Worm (Caenorhabditis elegans): ENCODE results near the gene srd-3.
A peak's percentile ranks its signal among the peaks of the same experiment; 100 is the strongest.

The srd-3 gene

ce11 chrII:97992-98763 is 30.7 kb downstream of the srd-3 start, which contains the start of the genes luc-7L3 and sftb-6:
luc-7L3 (minus strand) TSS chrII:98027.
sftb-6 (plus strand) TSS chrII:98404.
- TF ChIP-seq ceh-24 (tag; optimal IDR thresholded peaks at IDR 0.05) (no peak), unc-42 (tag; optimal IDR thresholded peaks at IDR 0.05) (peak; percentile 30), hlh-8 (tag; optimal IDR thresholded peaks at IDR 0.05) (no peak), ttx-3 (tag; optimal IDR thresholded peaks at IDR 0.05) (no peak), lin-11 (tag; optimal IDR thresholded peaks at IDR 0.05) (no peak), elt-2 (tag; optimal IDR thresholded peaks at IDR 0.05) (peak; percentile 43), sox-2 (GFP tag; IDR thresholded peaks at IDR 0.05) (no peak), syd-9 (tag; optimal IDR thresholded peaks at IDR 0.05) (no peak), ceh-31 (tag; optimal IDR thresholded peaks at IDR 0.05) (no peak), ceh-2 (tag; optimal IDR thresholded peaks at IDR 0.05) (no peak), ceh-30 (tag; optimal IDR thresholded peaks at IDR 0.05) (no peak), unc-3 (GFP tag; conservative IDR thresholded peaks at IDR 0.05) (no peak), unc-3 (tag; optimal IDR thresholded peaks at IDR 0.05) (peak; percentile 76), ceh-18 (tag; optimal IDR thresholded peaks at IDR 0.05) (no peak), unc-55 (GFP tag; optimal IDR thresholded peaks at IDR 0.05) (peak; percentile 12), nfya-1 (tag; optimal IDR thresholded peaks at IDR 0.05) (no peak), K02D7.2 (tag; optimal IDR thresholded peaks at IDR 0.05) (no peak), pax-1 (tag; optimal IDR thresholded peaks at IDR 0.05) (peak; percentile 14), sdc-2 (tag; optimal IDR thresholded peaks at IDR 0.05) (no peak), dmd-4 (tag; optimal IDR thresholded peaks at IDR 0.05; ENCODE audit: borderline replicate concordance) (no peak), lim-6 (tag; optimal IDR thresholded peaks at IDR 0.05) (no peak), hlh-6 (tag; optimal IDR thresholded peaks at IDR 0.05) (no peak)

ce11 chrII:95177-95576 is 33.7 kb downstream of the srd-3 start, which contains the start of gene C50D2.7:
C50D2.7 (minus strand) TSS chrII:95277.
- TF ChIP-seq ceh-34 (tag; optimal IDR thresholded peaks at IDR 0.05), result no peak
- TF ChIP-seq hlh-8 (tag; optimal IDR thresholded peaks at IDR 0.05), result no peak

ce11 chrII:91419-91818 is 37.4 kb downstream of the srd-3 start, which contains the start of gene mcat-1:
mcat-1 (minus strand) TSS chrII:91519.
- TF ChIP-seq syd-9 (tag; optimal IDR thresholded peaks at IDR 0.05) (no peak), nfya-1 (tag; optimal IDR thresholded peaks at IDR 0.05) (no peak), odd-2 (tag; optimal IDR thresholded peaks at IDR 0.05) (no peak), ceh-45 (GFP tag; IDR thresholded peaks at IDR 0.05) (no peak), C08G9.2 (tag; optimal IDR thresholded peaks at IDR 0.05) (no peak), ceh-34 (tag; optimal IDR thresholded peaks at IDR 0.05) (no peak), hlh-13 (GFP tag; optimal IDR thresholded peaks at IDR 0.05) (no peak), nhr-232 (tag; optimal IDR thresholded peaks at IDR 0.05) (no peak)

ce11 chrII:87937-88336 is 40.9 kb downstream of the srd-3 start:
- no peak for TF ChIP-seq npax-4 (tag; optimal IDR thresholded peaks at IDR 0.05)
- TF ChIP-seq hlh-30 (tag; optimal IDR thresholded peaks at IDR 0.05; ENCODE audit: insufficient read depth), result no peak
- no peak for TF ChIP-seq elt-2 (tag; optimal IDR thresholded peaks at IDR 0.05)
- TF ChIP-seq ahr-1 (tag; optimal IDR thresholded peaks at IDR 0.05), result no peak
- TF ChIP-seq pha-2 (tag; optimal IDR thresholded peaks at IDR 0.05), result no peak

ce11 chrII:86794-87193 is 42.0 kb downstream of the srd-3 start:
- no peak for TF ChIP-seq nhr-232 (tag; optimal IDR thresholded peaks at IDR 0.05)
- no peak for TF ChIP-seq rnt-1 (tag; optimal IDR thresholded peaks at IDR 0.05)
- no peak for TF ChIP-seq ref-2 (tag; optimal IDR thresholded peaks at IDR 0.05)
- TF ChIP-seq ceh-2 (tag; optimal IDR thresholded peaks at IDR 0.05), result no peak
- no peak for TF ChIP-seq nhr-11 (tag; optimal IDR thresholded peaks at IDR 0.05)
- TF ChIP-seq ztf-16 (tag; optimal IDR thresholded peaks at IDR 0.05), result no peak
- no peak for TF ChIP-seq ceh-24 (tag; optimal IDR thresholded peaks at IDR 0.05)
- TF ChIP-seq ama-1 (optimal IDR thresholded peaks at IDR 0.05), result no peak
- TF ChIP-seq sox-2 (GFP tag; IDR thresholded peaks at IDR 0.05), result no peak
- no peak for TF ChIP-seq hlh-8 (tag; optimal IDR thresholded peaks at IDR 0.05)
- TF ChIP-seq ceh-34 (tag; optimal IDR thresholded peaks at IDR 0.05), result no peak
- TF ChIP-seq pat-9 (tag; optimal IDR thresholded peaks at IDR 0.05), result no peak
- no peak for TF ChIP-seq C08G9.2 (tag; optimal IDR thresholded peaks at IDR 0.05)
- no peak for TF ChIP-seq lin-11 (tag; optimal IDR thresholded peaks at IDR 0.05)

Data from whole organism, late embryonic.